Worm (Caenorhabditis elegans) whole organism, L4 larva: ENCODE measurements around the gene Y73B6BL.29.

Source experiments
- F26F4.8 ChIP-seq: fragments of 200-800 bp; sonication (Bioruptor generic); conservative IDR thresholded peaks from 2 replicates; pipeline ENCODE4 v1.3.6; 2022; ENCODE audit warnings: missing genetic modification characterization, missing compliant biosample characterization
- F49E8.2 ChIP-seq: sonication (generic microtip); optimal IDR thresholded peaks from 2 replicates; lab custom pipeline; 2016; ENCODE audit warnings: missing compliant biosample characterization, mild to moderate bottlenecking, missing genetic modification characterization, borderline replicate concordance
- Y105C5A.15 ChIP-seq: fragments of 200-800 bp; sonication (Bioruptor generic); IDR thresholded peaks from 2 replicates; pipeline ENCODE4 v1.3.6; 2022; ENCODE audit warnings: missing genetic modification characterization, missing compliant biosample characterization
- Y48G9A.11 ChIP-seq: fragments of 200-800 bp; sonication (Bioruptor generic); IDR thresholded peaks from 2 replicates; pipeline ENCODE4 v1.3.6; 2022; ENCODE audit warnings: missing genetic modification reagents, missing genetic modification characterization, missing compliant biosample characterization
- Y5F2A.4 ChIP-seq: fragments of 200-800 bp; sonication (Bioruptor generic); optimal IDR thresholded peaks from 2 replicates; lab custom pipeline; 2018; ENCODE audit warnings: mild to moderate bottlenecking, missing genetic modification characterization, missing compliant biosample characterization
- ZK546.5 ChIP-seq, 2 experiments: sonication (generic microtip); optimal IDR thresholded peaks; 2 replicates each; lab custom pipeline; 2017; ENCODE audit warnings: missing biosample characterization in 2 of 2, missing genetic modification characterization in 2 of 2
- daf-8 ChIP-seq: fragments of 200-800 bp; sonication (Bioruptor generic); IDR thresholded peaks from 2 replicates; pipeline ENCODE4 v1.3.6; 2022; ENCODE audit warnings: missing genetic modification characterization, missing compliant biosample characterization
- dmd-9 ChIP-seq: fragments of 200-800 bp; sonication (Bioruptor generic); IDR thresholded peaks from 2 replicates; pipeline ENCODE4 v1.3.6; 2022; ENCODE audit warnings: missing genetic modification reagents, missing genetic modification characterization, missing compliant biosample characterization
- duxl-1 ChIP-seq: sonication (generic microtip); optimal IDR thresholded peaks from 2 replicates; lab custom pipeline; 2016; ENCODE audit warnings: mild to moderate bottlenecking, missing genetic modification characterization, moderate library complexity, missing compliant biosample characterization; ENCODE audit not compliant: poor library complexity
- dve-1 ChIP-seq: sonication (generic microtip); optimal IDR thresholded peaks from 2 replicates; lab custom pipeline; 2017; ENCODE audit warnings: antibody characterized with exemption, mild to moderate bottlenecking, missing genetic modification characterization, missing compliant biosample characterization; ENCODE audit not compliant: insufficient read depth
- fkh-10 ChIP-seq: fragments of 150-350 bp; optimal IDR thresholded peaks from 2 replicates; lab custom pipeline; 2014; ENCODE audit warnings: missing biosample characterization, missing genetic modification reagents, missing genetic modification characterization
- lin-1 ChIP-seq: fragments of 200-800 bp; sonication (Bioruptor generic); IDR thresholded peaks from 2 replicates; pipeline ENCODE4 v1.3.6; 2022; ENCODE audit warnings: missing genetic modification reagents, missing genetic modification characterization, missing compliant biosample characterization
- lin-15B ChIP-seq: fragments of 150-350 bp; sonication (generic microtip); optimal IDR thresholded peaks from 3 replicates; lab custom pipeline; 2014; ENCODE audit warnings: missing biosample characterization, missing genetic modification characterization
- lin-29 ChIP-seq: fragments of 200-800 bp; sonication (Bioruptor generic); IDR thresholded peaks from 2 replicates; pipeline ENCODE4 v1.3.6; 2022; ENCODE audit warnings: missing genetic modification reagents, missing genetic modification characterization, missing compliant biosample characterization
- lin-38 ChIP-seq: fragments of 200-800 bp; sonication (Bioruptor generic); IDR thresholded peaks from 2 replicates; pipeline ENCODE4 v1.3.6; 2022; ENCODE audit warnings: missing genetic modification reagents, missing genetic modification characterization, missing compliant biosample characterization
- lsy-2 ChIP-seq, 2 experiments: fragments of 150-350 bp in 1 of 2; sonication (generic microtip) in 1 of 2; optimal IDR thresholded peaks; 2 replicates each; lab custom pipeline; 2014 to 2017; ENCODE audit warnings: missing biosample characterization in 2 of 2, missing genetic modification characterization in 2 of 2
- mdl-1 ChIP-seq, 2 experiments: fragments of 150-350 bp in 1 of 2; sonication (generic microtip) in 1 of 2; optimal IDR thresholded peaks; 2 replicates each; lab custom pipeline; 2014 to 2017; ENCODE audit warnings: missing biosample characterization in 2 of 2, missing genetic modification characterization in 2 of 2
- mep-1 ChIP-seq: fragments of 150-350 bp; sonication (generic microtip); optimal IDR thresholded peaks from 3 replicates; lab custom pipeline; 2014; ENCODE audit warnings: missing biosample characterization, missing genetic modification characterization
- mes-2 ChIP-seq: sonication (generic microtip); optimal IDR thresholded peaks from 2 replicates; lab custom pipeline; 2016; ENCODE audit warnings: missing genotype, mild to moderate bottlenecking, missing genetic modification characterization, missing compliant biosample characterization; ENCODE audit not compliant: poor library complexity, severe bottlenecking
- mxl-2 ChIP-seq: fragments of 200-800 bp; sonication (Bioruptor generic); conservative IDR thresholded peaks from 2 replicates; pipeline ENCODE4 v1.3.6; 2022; ENCODE audit warnings: missing genetic modification reagents, missing genetic modification characterization, missing compliant biosample characterization
- mxl-3 ChIP-seq: fragments of 200-800 bp; sonication (Bioruptor generic); optimal IDR thresholded peaks from 2 replicates; lab custom pipeline; 2018; ENCODE audit warnings: mild to moderate bottlenecking, missing genetic modification characterization, missing compliant biosample characterization
- nhr-111 ChIP-seq: fragments of 200-800 bp; sonication (Bioruptor generic); optimal IDR thresholded peaks from 2 replicates; lab custom pipeline; 2018; ENCODE audit warnings: mild to moderate bottlenecking, missing genetic modification characterization, missing compliant biosample characterization
- nhr-25 ChIP-seq: sonication (generic microtip); optimal IDR thresholded peaks from 2 replicates; lab custom pipeline; 2017; ENCODE audit warnings: missing genetic modification characterization, mild to moderate bottlenecking, missing compliant biosample characterization, antibody characterized with exemption, moderate library complexity, borderline replicate concordance; ENCODE audit not compliant: insufficient read depth
- nhr-41 ChIP-seq: fragments of 200-800 bp; sonication (Bioruptor generic); IDR thresholded peaks from 2 replicates; pipeline ENCODE4 v1.3.6; 2022; ENCODE audit warnings: missing genetic modification reagents, missing genetic modification characterization, missing compliant biosample characterization
- nhr-48 ChIP-seq: sonication (generic microtip); optimal IDR thresholded peaks from 2 replicates; lab custom pipeline; 2016; ENCODE audit warnings: mild to moderate bottlenecking, missing genetic modification characterization, missing compliant biosample characterization
- pha-4 ChIP-seq, 2 experiments: fragments of 150-350 bp in 1 of 2; fragments of 200-800 bp in 1 of 2; sonication (Bioruptor generic) in 1 of 2; IDR thresholded peaks in 1 of 2; optimal IDR thresholded peaks in 1 of 2; 2 replicates each; pipeline versions ENCODE4 v1.3.6 to Lab custom; 2014 to 2022; ENCODE audit warnings: missing genetic modification characterization in 2 of 2, missing genetic modification reagents in 2 of 2, missing biosample characterization in 1 of 2, missing compliant biosample characterization in 1 of 2
- snpc-1.2 ChIP-seq: fragments of 200-800 bp; sonication (Bioruptor generic); IDR thresholded peaks from 2 replicates; pipeline ENCODE4 v1.3.6; 2022; ENCODE audit warnings: missing genetic modification reagents, missing genetic modification characterization, missing compliant biosample characterization
- spr-3 ChIP-seq: fragments of 200-800 bp; sonication (Bioruptor generic); optimal IDR thresholded peaks from 2 replicates; lab custom pipeline; 2018; ENCODE audit warnings: mild to moderate bottlenecking, missing genetic modification characterization, missing compliant biosample characterization
- tag-97 ChIP-seq: fragments of 200-800 bp; sonication (Bioruptor generic); IDR thresholded peaks from 2 replicates; pipeline ENCODE4 v1.3.6; 2022; ENCODE audit warnings: missing genetic modification characterization, missing compliant biosample characterization
- tra-1 ChIP-seq: fragments of 200-800 bp; sonication (Bioruptor generic); IDR thresholded peaks from 2 replicates; pipeline ENCODE4 v1.3.6; 2022; ENCODE audit warnings: missing genetic modification reagents, missing genetic modification characterization, missing compliant biosample characterization
- unc-62 ChIP-seq, 3 experiments: fragments of 150-350 bp in 1 of 3; sonication (generic microtip); optimal IDR thresholded peaks in 2 of 3; peaks in 1 of 3; 1 replicate in 1 of 3; 2 replicates in 2 of 3; lab custom pipeline; 2014 to 2017; ENCODE audit warnings: missing biosample characterization in 3 of 3, missing genetic modification characterization in 3 of 3, missing genetic modification reagents in 3 of 3, missing genotype in 1 of 3
- zip-2 ChIP-seq: fragments of 150-350 bp; optimal IDR thresholded peaks from 2 replicates; lab custom pipeline; 2014; ENCODE audit warnings: missing biosample characterization, missing genetic modification characterization

Gene Y73B6BL.29

ce11 chrIV:6323654-6324224 lies 2.0 kb downstream of the Y73B6BL.29 start, which contains the start of gene sqd-1 (continued):
- peak; percentile 85 for TF ChIP-seq lin-29 (GFP tag; lab: Robert Waterston, UW)
- 0 out of 2 replicates have a peak, but pooled peaks have one; percentile 64 for TF ChIP-seq Y105C5A.15 (GFP tag; lab: Robert Waterston, UW)
- peak; percentile 82 for TF ChIP-seq duxl-1
- peak; percentile 39 to 96 for TF ChIP-seq unc-62 (GFP tag; optimal IDR thresholded peaks at IDR 0.05 in 1 of 2; lab: Kevin White, UChicago)
- TF ChIP-seq unc-62 (tag; optimal IDR thresholded peaks at IDR 0.05; lab: Kevin White, UChicago) = no peak
- peak; percentile 95 to 99 for TF ChIP-seq lsy-2 (tag; optimal IDR thresholded peaks at IDR 0.05; lab: Kevin White, UChicago)
- TF ChIP-seq mdl-1 (tag; optimal IDR thresholded peaks at IDR 0.05; lab: Kevin White, UChicago) = peak; percentile 53 to 61
- peak; percentile 87 for TF ChIP-seq nhr-48 (tag; lab: Kevin White, UChicago)
- TF ChIP-seq nhr-111 = peak; percentile 64
- no peak for TF ChIP-seq F26F4.8 (GFP tag; lab: Robert Waterston, UW)
- no peak for TF ChIP-seq tag-97 (GFP tag; lab: Robert Waterston, UW)
- TF ChIP-seq ZK546.5 (tag; optimal IDR thresholded peaks at IDR 0.05; lab: Kevin White, UChicago) = peak; percentile 100
- TF ChIP-seq daf-8 = no peak
- TF ChIP-seq dmd-9 (GFP tag; lab: Robert Waterston, UW) = peak; percentile 95
- peak; percentile 87 for TF ChIP-seq Y48G9A.11

DNA sequence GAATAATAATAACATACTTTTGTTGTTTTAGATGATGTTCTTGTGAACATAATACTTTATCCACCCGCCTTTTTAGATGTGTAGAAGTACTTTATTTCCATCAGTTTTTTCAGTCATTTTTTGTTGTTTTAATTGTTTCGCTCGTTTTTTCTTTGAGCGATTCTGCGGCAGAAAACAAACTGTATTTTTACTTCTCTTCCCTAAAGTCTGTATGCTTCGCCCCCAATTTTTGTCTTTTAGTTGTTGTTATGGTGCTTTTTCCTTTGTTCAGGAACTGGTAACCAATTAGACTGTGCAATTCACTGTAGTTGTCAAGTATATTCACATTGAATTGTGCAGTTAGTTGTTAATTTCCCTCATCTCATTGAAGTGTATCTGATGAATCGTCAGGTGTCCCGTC lies 4.0 kb downstream of the Y73B6BL.29 start:
- TF ChIP-seq mxl-2 (0 out of 2 replicates have a peak, but pooled peaks have one; percentile 43), fkh-10 (GFP tag; lab: Kevin White, UChicago) (no peak), unc-62 (GFP tag; optimal IDR thresholded peaks at IDR 0.05 in 1 of 2; lab: Kevin White, UChicago) (no peak), unc-62 (tag; optimal IDR thresholded peaks at IDR 0.05; lab: Kevin White, UChicago) (no peak), pha-4 (GFP tag; IDR thresholded peaks at IDR 0.05; lab: Robert Waterston, UW) (peak; percentile 18; the same call in 1 of the 2 replicates), pha-4 (tag; optimal IDR thresholded peaks at IDR 0.05; lab: Kevin White, UChicago) (no peak), nhr-41 (GFP tag; lab: Robert Waterston, UW) (no peak), tra-1 (no peak), spr-3 (peak; percentile 10), lin-38 (GFP tag; lab: Robert Waterston, UW) (peak; percentile 64), lin-15B (tag; lab: Kevin White, UChicago) (no peak), snpc-1.2 (GFP tag; lab: Robert Waterston, UW) (peak; percentile 77), F49E8.2 (tag; lab: Kevin White, UChicago) (peak; percentile 51), lin-1 (GFP tag; lab: Robert Waterston, UW) (0 out of 2 replicates have a peak, but pooled peaks have one; percentile 8), dve-1 (no peak), Y5F2A.4 (peak; percentile 3), zip-2 (no peak)
- TF ChIP-seq, all 104 proteins: peak for 8

ce11 chrIV:6326448-6326847 lies 4.7 kb downstream of the Y73B6BL.29 start, which contains the start of gene lsm-8:
lsm-8 (plus strand) TSS chrIV:6326526.
- no peak for TF ChIP-seq mxl-3 (GFP tag; lab: Kevin White, UChicago)
- TF ChIP-seq mep-1 (tag; lab: Kevin White, UChicago) = no peak
- TF ChIP-seq mes-2 (tag; lab: Kevin White, UChicago) = peak; percentile 15
- no peak for TF ChIP-seq nhr-41 (GFP tag; lab: Robert Waterston, UW)
- no peak for TF ChIP-seq nhr-25 (tag; lab: Kevin White, UChicago)
